Worm (Caenorhabditis elegans) whole organism, dauer: ENCODE measurements around the gene gegf-1.
"Not testable (repeated sequence)": the region's sequence is repeated elsewhere in the genome, so short reads cannot be mapped to it uniquely, and the experiment has no call there.

Experiments used
- unc-62 ChIP-seq: sonication (generic microtip); optimal IDR thresholded peaks from 2 replicates; lab custom pipeline; 2017; ENCODE audit warnings: missing biosample characterization, missing genetic modification reagents, missing genetic modification characterization

gegf-1 gene

ce11 chrIV:119792-120191, 37.9 kb downstream of the gegf-1 start:
- TF ChIP-seq unc-62 (GFP tag; lab: Kevin White, UChicago): no peak

- no peak for TF ChIP-seq unc-62 (GFP tag; lab: Kevin White, UChicago)
Measured at ce11 chrIV:118786-119185, 38.9 kb downstream of the gegf-1 start.

ce11 chrIV:111377-111776, 46.3 kb downstream of the gegf-1 start, which contains the start of gene F29C4.4:
Gene F29C4.4, plus strand, starts transcription at chrIV:111677.
- not testable (repeated sequence) for TF ChIP-seq unc-62 (GFP tag; lab: Kevin White, UChicago)

ce11 chrIV:109307-109706, 48.4 kb downstream of the gegf-1 start, which contains the start of gene B0545.4:
Gene B0545.4, minus strand, starts transcription at chrIV:109407.
- no peak for TF ChIP-seq unc-62 (GFP tag; lab: Kevin White, UChicago)
